Worm (Caenorhabditis elegans): ENCODE data around the gene ccdc-12.

ccdc-12 gene

DNA sequence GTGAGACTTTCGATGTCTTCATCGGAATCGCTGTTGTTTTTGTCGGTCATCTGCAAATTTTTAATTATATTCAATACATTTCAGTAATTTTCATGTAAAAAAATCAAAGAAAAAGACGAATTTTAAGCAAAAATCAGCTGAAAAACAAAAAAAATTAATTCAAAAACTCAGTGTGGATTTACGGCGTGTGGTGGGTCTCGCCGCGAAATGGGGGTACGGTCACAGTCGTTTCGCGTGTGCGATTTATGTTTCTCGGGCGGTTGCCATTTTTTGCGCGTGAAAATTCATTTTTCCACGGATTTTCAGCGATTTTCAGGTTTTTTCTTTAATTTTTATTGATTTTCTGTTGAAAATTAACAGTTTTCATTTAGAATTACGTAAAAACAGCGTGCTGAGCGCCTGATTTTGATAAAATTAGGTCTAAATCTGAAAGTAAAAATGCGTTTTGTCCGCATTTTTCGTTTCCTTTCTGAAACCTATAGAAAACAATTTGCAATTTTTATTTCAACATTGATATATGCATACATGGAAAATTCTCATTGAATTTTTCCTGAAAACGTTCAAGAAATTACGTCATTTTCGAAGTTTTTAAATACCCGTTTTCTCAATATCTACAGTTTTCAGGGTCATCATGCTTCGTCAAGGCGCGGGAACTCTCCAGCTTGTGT, at the start of gene ccdc-12, which contains the start of gene Y69A2AR.18:
Gene ccdc-12, minus strand, starts transcription at position 57 of the 668 bp plus-strand sequence.
Gene Y69A2AR.18, plus strand, starts transcription at position 618 of the 668 bp plus-strand sequence.
- TF ChIP-seq ceh-20 (GFP tag; IDR thresholded peaks at IDR 0.05): 0 out of 2 replicates have a peak, but pooled peaks have one; percentile 16
- peak; percentile 42 for TF ChIP-seq hlh-11 (tag; optimal IDR thresholded peaks at IDR 0.05)
- peak; percentile 92 for TF ChIP-seq aha-1 (tag)
- peak; percentile 31 for TF ChIP-seq nhr-77 (tag; optimal IDR thresholded peaks at IDR 0.05)
- TF ChIP-seq mes-2 (tag; optimal IDR thresholded peaks at IDR 0.05; ENCODE audit: poor library complexity, severe bottlenecking): peak; percentile 75
- TF ChIP-seq nhr-11 (tag; optimal IDR thresholded peaks at IDR 0.05): peak; percentile 16
- TF ChIP-seq lsy-2 (tag; optimal IDR thresholded peaks at IDR 0.05): peak; percentile 90 to 99
- TF ChIP-seq rbr-2 (tag; optimal IDR thresholded peaks at IDR 0.05): peak; percentile 39
- TF ChIP-seq spr-3 (GFP tag; optimal IDR thresholded peaks at IDR 0.05): no peak
- peak; percentile 49 for TF ChIP-seq unc-130 (GFP tag; optimal IDR thresholded peaks at IDR 0.05)
- no peak for TF ChIP-seq nhr-102 (tag; optimal IDR thresholded peaks at IDR 0.05)
- TF ChIP-seq fkh-10 (GFP tag; optimal IDR thresholded peaks at IDR 0.05): peak; percentile 20
- TF ChIP-seq snpc-4 (tag; optimal IDR thresholded peaks at IDR 0.05): no peak
- TF ChIP-seq lin-39 (tag; optimal IDR thresholded peaks at IDR 0.05): no peak
- TF ChIP-seq php-3 (GFP tag; IDR thresholded peaks at IDR 0.05): no peak
- TF ChIP-seq hmg-1.1 (GFP tag; IDR thresholded peaks at IDR 0.05): peak; percentile 61
- TF ChIP-seq nhr-28 (tag; optimal IDR thresholded peaks at IDR 0.05): peak; percentile 24
- TF ChIP-seq R02D3.7 (tag; optimal IDR thresholded peaks at IDR 0.05): peak; percentile 61
- TF ChIP-seq D1046.2 (GFP tag; IDR thresholded peaks at IDR 0.05): peak; percentile 98
- TF ChIP-seq zfp-3 (GFP tag; conservative IDR thresholded peaks at IDR 0.05): no peak
- TF ChIP-seq dmd-6 (GFP tag; IDR thresholded peaks at IDR 0.05): 0 out of 2 replicates have a peak, but pooled peaks have one; percentile 16
- TF ChIP-seq spr-1 (tag; optimal IDR thresholded peaks at IDR 0.05): peak; percentile 8
- TF ChIP-seq unc-39 (tag; optimal IDR thresholded peaks at IDR 0.05): no peak
- peak; percentile 69 for TF ChIP-seq dpl-1 (GFP tag; optimal IDR thresholded peaks at IDR 0.05)
- TF ChIP-seq ama-1 (optimal IDR thresholded peaks at IDR 0.05): peak; percentile 5
- TF ChIP-seq lin-38 (GFP tag; IDR thresholded peaks at IDR 0.05): peak; percentile 70
- peak; percentile 22 for TF ChIP-seq nhr-6 (tag; optimal IDR thresholded peaks at IDR 0.05)
- 0 out of 2 replicates have a peak, but pooled peaks have one; percentile 20 for TF ChIP-seq arid-1 (GFP tag; conservative IDR thresholded peaks at IDR 0.05)
- peak in 1 of 2 experiments; percentile 6 for TF ChIP-seq hif-1 (tag; optimal IDR thresholded peaks at IDR 0.05)

DNA sequence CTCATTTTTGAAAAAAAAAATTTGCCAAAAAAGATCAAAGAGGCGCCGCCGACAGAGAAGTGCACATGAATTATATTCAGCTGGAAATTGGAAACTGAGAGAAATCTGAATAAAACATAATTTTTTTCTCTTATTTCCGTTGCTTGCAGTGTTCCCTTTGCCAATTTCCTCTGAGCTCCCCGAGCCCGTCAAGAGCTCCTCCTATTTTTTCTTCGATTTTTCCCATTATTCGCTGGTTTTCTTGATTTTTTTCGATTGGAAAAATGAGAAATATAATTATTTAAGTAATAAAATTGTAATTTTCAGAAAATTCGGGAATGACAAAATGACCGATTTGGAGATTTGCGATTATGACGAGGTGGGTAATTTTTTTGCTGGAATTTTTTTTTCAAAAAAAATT, 47.0 kb upstream of the ccdc-12 start, which contains the start of gene sprr-3:
Gene sprr-3, plus strand, starts transcription at position 301 of the 400 bp plus-strand sequence.
- TF ChIP-seq zfp-3 (GFP tag; conservative IDR thresholded peaks at IDR 0.05): no peak
- TF ChIP-seq nhr-77 (tag; optimal IDR thresholded peaks at IDR 0.05): no peak
- TF ChIP-seq ctbp-1 (GFP tag; IDR thresholded peaks at IDR 0.05): no peak
- TF ChIP-seq egl-43 (GFP tag; IDR thresholded peaks at IDR 0.05): no peak
- no peak for TF ChIP-seq ztf-7 (tag; optimal IDR thresholded peaks at IDR 0.05)
- TF ChIP-seq ama-1 (optimal IDR thresholded peaks at IDR 0.05): no peak
- no peak for TF ChIP-seq mdl-1 (tag; optimal IDR thresholded peaks at IDR 0.05)
- TF ChIP-seq ztf-11 (tag; optimal IDR thresholded peaks at IDR 0.05): no peak

DNA sequence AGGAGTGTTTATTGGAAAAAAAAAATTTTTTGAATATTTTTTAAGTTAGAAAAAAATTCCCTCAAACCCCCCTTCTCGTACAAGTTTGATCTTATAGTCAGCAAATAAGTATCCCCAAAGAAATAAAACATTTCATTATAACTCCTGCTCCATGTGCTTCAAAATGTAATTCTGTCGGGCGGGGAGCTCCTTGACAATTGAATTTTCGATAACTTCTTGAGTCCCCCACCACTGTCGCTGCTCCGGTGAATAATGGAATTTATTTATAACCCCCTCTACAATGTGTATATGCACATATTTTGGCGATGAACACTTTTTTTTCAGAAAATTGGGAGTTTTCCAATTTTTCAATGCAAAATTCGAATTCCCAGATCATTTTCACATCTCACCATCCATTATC, 42.8 kb upstream of the ccdc-12 start:
- no peak for TF ChIP-seq tag-97 (GFP tag; IDR thresholded peaks at IDR 0.05)
- peak; percentile 13 for TF ChIP-seq ces-1 (GFP tag; optimal IDR thresholded peaks at IDR 0.05)

DNA sequence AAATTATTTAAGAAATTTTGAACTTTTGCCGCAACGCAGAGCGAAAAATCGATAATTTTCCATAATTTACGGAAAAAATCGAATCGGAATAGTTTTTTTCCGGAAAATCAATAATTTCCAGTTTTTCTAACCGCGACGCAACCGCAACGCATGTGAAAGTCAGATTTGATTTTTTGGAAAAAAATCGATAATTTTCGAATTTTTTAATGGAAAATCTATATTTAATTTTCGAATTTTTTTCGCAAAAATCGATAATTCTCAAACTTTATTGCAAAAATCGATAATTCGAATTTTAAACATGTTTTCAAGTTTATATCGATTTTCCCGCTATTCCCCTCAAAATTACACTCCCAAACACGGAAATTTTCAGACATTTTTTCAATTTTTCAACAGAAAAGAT, 35.3 kb upstream of the ccdc-12 start:
- no peak for TF ChIP-seq mep-1 (tag; optimal IDR thresholded peaks at IDR 0.05)
- TF ChIP-seq snpc-1.2 (GFP tag; IDR thresholded peaks at IDR 0.05): no peak
- no peak for TF ChIP-seq gei-8 (GFP tag; optimal IDR thresholded peaks at IDR 0.05)
- peak; percentile 77 for TF ChIP-seq ceh-28 (tag; optimal IDR thresholded peaks at IDR 0.05)
- no peak for TF ChIP-seq D1046.2 (GFP tag; IDR thresholded peaks at IDR 0.05)
- no peak for TF ChIP-seq ceh-32 (tag; optimal IDR thresholded peaks at IDR 0.05; ENCODE audit: poor library complexity)
- no peak for TF ChIP-seq egl-43 (GFP tag; IDR thresholded peaks at IDR 0.05)
- TF ChIP-seq dmd-9 (GFP tag; IDR thresholded peaks at IDR 0.05): no peak
